Worm (Caenorhabditis elegans) whole organism, L4/young adult: ENCODE results near the gene F56D6.20.

ENCODE experiments used
- W03F9.2 ChIP-seq: fragments of 150-350 bp; optimal IDR thresholded peaks from 2 replicates; lab custom pipeline; 2014; ENCODE audit warnings: missing biosample characterization, missing genetic modification characterization
- dao-5 ChIP-seq: sonication (generic microtip); optimal IDR thresholded peaks from 2 replicates; lab custom pipeline; 2016; ENCODE audit warnings: missing genotype, missing genetic modification characterization, moderate library complexity, missing compliant biosample characterization
- him-1 ChIP-seq: sonication (generic microtip); optimal IDR thresholded peaks from 2 replicates; lab custom pipeline; 2016; ENCODE audit warnings: missing genotype, missing genetic modification reagents, missing genetic modification characterization, missing compliant biosample characterization

ce11 chrIV:3885369-3885768 is 27.3 kb upstream of the F56D6.20 start, which contains the start of gene oac-22:
- TF ChIP-seq him-1 (tag; lab: Kevin White, UChicago), result no peak
- no peak for TF ChIP-seq dao-5 (tag; lab: Kevin White, UChicago)
- no peak for TF ChIP-seq W03F9.2 (tag; lab: Kevin White, UChicago)
